Fruit fly (Drosophila melanogaster) whole organism, embryonic: ENCODE measurements around the gene CG33203.

Experiments used
- Antp ChIP-seq: fragments of 200-800 bp; sonication (Bioruptor generic); optimal IDR thresholded peaks from 3 replicates; lab custom pipeline; 2016; ENCODE audit warnings: missing biosample characterization, missing genetic modification characterization
- Atf-2 ChIP-seq: fragments of 200-800 bp; sonication (Bioruptor generic); optimal IDR thresholded peaks from 2 replicates; lab custom pipeline; 2016; ENCODE audit warnings: missing biosample characterization, missing genetic modification characterization
- Bdp1 ChIP-seq: fragments of 200-800 bp; sonication (Bioruptor generic); optimal IDR thresholded peaks from 3 replicates; lab custom pipeline; 2016; ENCODE audit warnings: missing biosample characterization, missing genetic modification characterization
- CG10654 ChIP-seq: fragments of 200-800 bp; sonication (Bioruptor generic); optimal IDR thresholded peaks from 2 replicates; lab custom pipeline; 2016; ENCODE audit warnings: missing biosample characterization, missing genetic modification characterization
- CG10959 ChIP-seq: fragments of 200-800 bp; sonication (Bioruptor generic); IDR thresholded peaks from 2 replicates; pipeline ENCODE4 v1.3.6; 2022; ENCODE audit warnings: missing biosample characterization, missing genetic modification characterization
- CG11695 ChIP-seq: fragments of 200-800 bp; sonication (Bioruptor generic); IDR thresholded peaks from 3 replicates; pipeline ENCODE4 v1.3.6; 2022; ENCODE audit warnings: missing biosample characterization, missing genetic modification characterization
- CG11696 ChIP-seq: fragments of 200-800 bp; sonication (Bioruptor generic); IDR thresholded peaks from 2 replicates; pipeline ENCODE4 v1.3.6; 2022; ENCODE audit warnings: missing biosample characterization, missing genetic modification characterization
- CG12071 ChIP-seq: fragments of 200-800 bp; sonication (Bioruptor generic); optimal IDR thresholded peaks from 3 replicates; lab custom pipeline; 2018; ENCODE audit warnings: missing biosample characterization, mild to moderate bottlenecking, missing genetic modification characterization
- CG13287 ChIP-seq: fragments of 200-800 bp; sonication (Bioruptor generic); IDR thresholded peaks from 2 replicates; pipeline ENCODE4 v1.3.6; 2022; ENCODE audit warnings: missing biosample characterization, missing genetic modification characterization; ENCODE audit not compliant: partially characterized antibody
- CG14860 ChIP-seq: fragments of 200-800 bp; sonication (Bioruptor generic); IDR thresholded peaks from 3 replicates; pipeline ENCODE4 v1.3.6; 2022; ENCODE audit warnings: missing biosample characterization, missing genetic modification characterization; ENCODE audit not compliant: partially characterized antibody
- CG16813 ChIP-seq: fragments of 200-800 bp; sonication (Bioruptor generic); IDR thresholded peaks from 3 replicates; pipeline ENCODE4 v1.3.6; 2022; ENCODE audit warnings: missing biosample characterization, missing genetic modification characterization; ENCODE audit not compliant: partially characterized antibody
- CG17359 ChIP-seq: fragments of 200-800 bp; sonication (Bioruptor generic); optimal IDR thresholded peaks from 3 replicates; lab custom pipeline; 2018; ENCODE audit warnings: missing biosample characterization, mild to moderate bottlenecking, missing genetic modification characterization, moderate library complexity
- CG18262 ChIP-seq: fragments of 200-800 bp; optimal IDR thresholded peaks from 3 replicates; lab custom pipeline; 2019; ENCODE audit warnings: missing biosample characterization, mild to moderate bottlenecking, missing genetic modification characterization, moderate library complexity
- CG18476 ChIP-seq: fragments of 200-800 bp; sonication (Bioruptor generic); optimal IDR thresholded peaks from 2 replicates; lab custom pipeline; 2016; ENCODE audit warnings: missing biosample characterization, mild to moderate bottlenecking, missing genetic modification characterization
- CG2889 ChIP-seq: fragments of 200-800 bp; sonication (Bioruptor generic); IDR thresholded peaks from 3 replicates; pipeline ENCODE4 v1.3.6; 2022; ENCODE audit warnings: missing biosample characterization, missing genetic modification characterization
- CG3838 ChIP-seq: fragments of 200-800 bp; sonication (Bioruptor generic); optimal IDR thresholded peaks from 3 replicates; lab custom pipeline; 2016; ENCODE audit warnings: missing biosample characterization, missing genetic modification characterization
- CG4282 ChIP-seq: fragments of 200-800 bp; sonication (Bioruptor generic); optimal IDR thresholded peaks from 2 replicates; lab custom pipeline; 2016; ENCODE audit warnings: missing biosample characterization, missing genetic modification characterization
- CG4404 ChIP-seq: fragments of 200-800 bp; sonication (Bioruptor generic); IDR thresholded peaks from 2 replicates; pipeline ENCODE4 v1.3.6; 2022; ENCODE audit warnings: missing biosample characterization, missing genetic modification characterization
- CG6791 ChIP-seq: fragments of 200-800 bp; sonication (Bioruptor generic); IDR thresholded peaks from 3 replicates; pipeline ENCODE4 v1.3.6; 2022; ENCODE audit warnings: missing biosample characterization, missing genetic modification characterization; ENCODE audit not compliant: partially characterized antibody
- CG8478 ChIP-seq: fragments of >200 bp; optimal IDR thresholded peaks from 2 replicates; lab custom pipeline; 2018
- CG9817 ChIP-seq: fragments of 200-800 bp; sonication (Bioruptor generic); optimal IDR thresholded peaks from 2 replicates; lab custom pipeline; 2018; ENCODE audit warnings: missing biosample characterization, mild to moderate bottlenecking, missing genetic modification characterization, moderate library complexity
- Usf ChIP-seq: fragments of 200-800 bp; sonication (Bioruptor generic); optimal IDR thresholded peaks from 2 replicates; lab custom pipeline; 2017; ENCODE audit warnings: missing genotype, missing biosample characterization, missing genetic modification characterization
- al ChIP-seq: fragments of 200-800 bp; sonication (Bioruptor generic); IDR thresholded peaks from 2 replicates; pipeline ENCODE4 v1.3.6; 2022; ENCODE audit warnings: missing biosample characterization, missing genetic modification characterization
- bab2 ChIP-seq: fragments of 200-800 bp; sonication (Bioruptor generic); optimal IDR thresholded peaks from 2 replicates; lab custom pipeline; 2016; ENCODE audit warnings: missing biosample characterization, missing genetic modification characterization
- cas ChIP-seq: fragments of 200-800 bp; sonication (Bioruptor generic); IDR thresholded peaks from 2 replicates; pipeline ENCODE4 v1.3.6; 2022; ENCODE audit warnings: missing biosample characterization, missing genetic modification characterization
- chinmo ChIP-seq: fragments of 200-800 bp; sonication (Bioruptor generic); IDR thresholded peaks from 4 replicates; pipeline ENCODE4 v1.3.6; 2022; ENCODE audit warnings: missing biosample characterization, missing genetic modification characterization; ENCODE audit not compliant: partially characterized antibody
- crp ChIP-seq, 2 experiments: fragments of 200-800 bp; sonication (Bioruptor generic); optimal IDR thresholded peaks; 2 replicates in 1 of 2; 3 replicates in 1 of 2; lab custom pipeline; 2017; ENCODE audit warnings: missing biosample characterization in 2 of 2, missing genetic modification characterization in 2 of 2, mild to moderate bottlenecking in 1 of 2, moderate library complexity in 1 of 2
- ems ChIP-seq: fragments of 200-800 bp; sonication (Bioruptor generic); optimal IDR thresholded peaks from 3 replicates; lab custom pipeline; 2016; ENCODE audit warnings: missing biosample characterization, missing genetic modification characterization
- ewg ChIP-seq: fragments of 200-800 bp; sonication (Bioruptor generic); optimal IDR thresholded peaks from 3 replicates; lab custom pipeline; 2017; ENCODE audit warnings: mild to moderate bottlenecking, missing biosample characterization, missing genetic modification reagents, missing genetic modification characterization
- ftz-f1 ChIP-seq: fragments of 200-800 bp; sonication (Bioruptor generic); optimal IDR thresholded peaks from 2 replicates; lab custom pipeline; 2016; ENCODE audit warnings: missing biosample characterization, missing genetic modification characterization
- gem ChIP-seq: fragments of 200-800 bp; sonication (Bioruptor generic); optimal IDR thresholded peaks from 2 replicates; lab custom pipeline; 2019; ENCODE audit warnings: missing biosample characterization, mild to moderate bottlenecking, missing genetic modification characterization, moderate library complexity
- grau ChIP-seq: fragments of 200-800 bp; optimal IDR thresholded peaks from 3 replicates; lab custom pipeline; 2019; ENCODE audit warnings: missing biosample characterization, mild to moderate bottlenecking, missing genetic modification characterization, moderate library complexity
- hkb ChIP-seq, 2 experiments: fragments of 200-800 bp in 1 of 2; fragments of >200 bp in 1 of 2; sonication (Bioruptor generic) in 1 of 2; IDR thresholded peaks in 1 of 2; optimal IDR thresholded peaks in 1 of 2; 2 replicates each; pipeline versions ENCODE4 v1.3.6 to Lab custom; 2017 to 2022; ENCODE audit warnings: missing biosample characterization in 1 of 2, missing genetic modification characterization in 1 of 2
- kah ChIP-seq: fragments of 200-800 bp; sonication (Bioruptor generic); optimal IDR thresholded peaks from 2 replicates; lab custom pipeline; 2018; ENCODE audit warnings: missing biosample characterization, mild to moderate bottlenecking, missing genetic modification characterization
- kay ChIP-seq: fragments of 200-800 bp; sonication (Bioruptor generic); optimal IDR thresholded peaks from 2 replicates; lab custom pipeline; 2016; ENCODE audit warnings: missing biosample characterization, missing genetic modification characterization
- klu ChIP-seq: fragments of 200-800 bp; sonication (Bioruptor generic); IDR thresholded peaks from 2 replicates; pipeline ENCODE4 v1.3.6; 2022; ENCODE audit warnings: missing biosample characterization, missing genetic modification characterization
- oc ChIP-seq: fragments of 200-800 bp; sonication (Bioruptor generic); optimal IDR thresholded peaks from 2 replicates; lab custom pipeline; 2018; ENCODE audit warnings: missing biosample characterization, mild to moderate bottlenecking, missing genetic modification characterization, moderate library complexity
- peb ChIP-seq: fragments of 200-800 bp; sonication (Bioruptor generic); IDR thresholded peaks from 2 replicates; pipeline ENCODE4 v1.3.6; 2022; ENCODE audit warnings: missing biosample characterization, missing genetic modification characterization
- pfk ChIP-seq: fragments of 200-800 bp; sonication (Bioruptor generic); optimal IDR thresholded peaks from 2 replicates; lab custom pipeline; 2018; ENCODE audit warnings: missing biosample characterization, mild to moderate bottlenecking, missing genetic modification characterization, moderate library complexity
- pho ChIP-seq: fragments of 200-800 bp; sonication (Bioruptor generic); optimal IDR thresholded peaks from 2 replicates; lab custom pipeline; 2016; ENCODE audit warnings: missing biosample characterization, missing genetic modification characterization
- prd ChIP-seq, 3 experiments: fragments of >200 bp in 2 of 3; fragments of 200-800 bp in 1 of 3; sonication (Bioruptor generic) in 1 of 3; optimal IDR thresholded peaks in 2 of 3; IDR thresholded peaks in 1 of 3; 2 replicates in 2 of 3; 3 replicates in 1 of 3; pipeline versions ENCODE4 v1.3.6 to Lab custom; 2017 to 2022; ENCODE audit warnings: missing biosample characterization in 1 of 3, missing genetic modification characterization in 1 of 3
- psq ChIP-seq: fragments of 200-800 bp; sonication (Bioruptor generic); optimal IDR thresholded peaks from 2 replicates; lab custom pipeline; 2017; ENCODE audit warnings: missing biosample characterization, missing genetic modification characterization
- pum ChIP-seq: fragments of 200-800 bp; sonication (Bioruptor generic); optimal IDR thresholded peaks from 2 replicates; lab custom pipeline; 2016; ENCODE audit warnings: missing biosample characterization, missing genetic modification characterization
- sim ChIP-seq: fragments of 200-800 bp; sonication (Bioruptor generic); IDR thresholded peaks from 2 replicates; pipeline ENCODE4 v1.3.6; 2022; ENCODE audit warnings: missing biosample characterization, missing genetic modification characterization
- sisA ChIP-seq: fragments of 200-800 bp; sonication (Bioruptor generic); IDR thresholded peaks from 2 replicates; pipeline ENCODE4 v1.3.6; 2022; ENCODE audit warnings: missing biosample characterization, missing genetic modification characterization
- trh ChIP-seq: fragments of 200-800 bp; sonication (Bioruptor generic); optimal IDR thresholded peaks from 2 replicates; lab custom pipeline; 2016; ENCODE audit warnings: missing biosample characterization, missing genetic modification characterization
- tx ChIP-seq: fragments of 200-800 bp; sonication (Bioruptor generic); optimal IDR thresholded peaks from 2 replicates; lab custom pipeline; 2016; ENCODE audit warnings: missing biosample characterization, missing genetic modification characterization
- wdn ChIP-seq: fragments of 200-800 bp; sonication (Bioruptor generic); IDR thresholded peaks from 2 replicates; pipeline ENCODE4 v1.3.6; 2022; ENCODE audit warnings: missing biosample characterization, missing genetic modification characterization

Gene CG33203

dm6 chr3R:28911758-28912157 is 24.2 kb upstream of the CG33203 start (continued):
- peak; percentile 58; the same call in 1 of the 3 replicates for TF ChIP-seq CG14860 (GFP tag; lab: Robert Waterston, UW)
- peak; percentile 49 for TF ChIP-seq Bdp1 (GFP tag; lab: Kevin White, UChicago)
- peak; percentile 84 for TF ChIP-seq Antp (GFP tag; lab: Kevin White, UChicago)
- TF ChIP-seq CG17359 (tag; lab: Kevin White, UChicago) = peak; percentile 81
- TF ChIP-seq CG4282 (GFP tag; lab: Kevin White, UChicago) = peak; percentile 10
- TF ChIP-seq CG12071 = peak; percentile 66
- 0 out of 3 replicates have a peak, but pooled peaks have one; percentile 57 for TF ChIP-seq CG2889
- peak; percentile 74 for TF ChIP-seq sim (GFP tag; lab: Robert Waterston, UW)
- no peak for TF ChIP-seq pfk (GFP tag; lab: Kevin White, UChicago)
- TF ChIP-seq cas (GFP tag; lab: Robert Waterston, UW) = 0 out of 2 replicates have a peak, but pooled peaks have one; percentile 19
- TF ChIP-seq psq = no peak
- peak; percentile 58 for TF ChIP-seq CG4404 (GFP tag; lab: Robert Waterston, UW)
- peak; percentile 79 for TF ChIP-seq peb (GFP tag; lab: Robert Waterston, UW)
- TF ChIP-seq crp (GFP tag; optimal IDR thresholded peaks at IDR 0.05; lab: Kevin White, UChicago) = peak in 1 of 2 experiments; percentile 30
- TF ChIP-seq tx (GFP tag; lab: Kevin White, UChicago) = peak; percentile 54
- no peak for TF ChIP-seq CG8478 (lab: Kevin White, UChicago)
- no peak for TF ChIP-seq prd (optimal IDR thresholded peaks at IDR 0.05; lab: Kevin White, UChicago)
- peak; percentile 83 for TF ChIP-seq prd (GFP tag; IDR thresholded peaks at IDR 0.05; lab: Robert Waterston, UW)
- no peak for TF ChIP-seq CG3838
- TF ChIP-seq chinmo = no peak
- TF ChIP-seq pho (GFP tag; lab: Kevin White, UChicago) = peak; percentile 26
- TF ChIP-seq CG10654 (GFP tag; lab: Kevin White, UChicago) = peak; percentile 48
- 0 out of 2 replicates have a peak, but pooled peaks have one; percentile 22 for TF ChIP-seq wdn (GFP tag; lab: Robert Waterston, UW)
- TF ChIP-seq kay (GFP tag; lab: Kevin White, UChicago) = peak; percentile 73
- peak; percentile 55; the same call in 1 of the 3 replicates for TF ChIP-seq CG11695 (GFP tag; lab: Robert Waterston, UW)
- TF ChIP-seq pum = peak; percentile 72
- TF ChIP-seq trh (GFP tag; lab: Kevin White, UChicago) = peak; percentile 15
- no peak for TF ChIP-seq CG16813 (GFP tag; lab: Robert Waterston, UW)
- TF ChIP-seq oc = peak; percentile 76

- TF ChIP-seq klu (GFP tag; lab: Robert Waterston, UW) = peak; percentile 68; the same call in 1 of the 2 replicates
- peak; percentile 58 for TF ChIP-seq ems (GFP tag; lab: Kevin White, UChicago)
- TF ChIP-seq gem (tag; lab: Kevin White, UChicago) = peak; percentile 83
- TF ChIP-seq Atf-2 (GFP tag; lab: Kevin White, UChicago) = peak; percentile 75
- peak; percentile 51 for TF ChIP-seq oc
- TF ChIP-seq CG18476 = no peak
- peak; percentile 47 for TF ChIP-seq Usf (GFP tag; lab: Kevin White, UChicago)
- TF ChIP-seq hkb (optimal IDR thresholded peaks at IDR 0.05; lab: Kevin White, UChicago) = no peak
- TF ChIP-seq hkb (GFP tag; IDR thresholded peaks at IDR 0.05; lab: Robert Waterston, UW) = peak; percentile 78
- TF ChIP-seq prd (optimal IDR thresholded peaks at IDR 0.05; lab: Kevin White, UChicago) = no peak
- TF ChIP-seq prd (GFP tag; IDR thresholded peaks at IDR 0.05; lab: Robert Waterston, UW) = peak; percentile 90
- peak; percentile 82 for TF ChIP-seq CG9817 (tag; lab: Kevin White, UChicago)
- TF ChIP-seq sisA (GFP tag; lab: Robert Waterston, UW) = peak; percentile 78
- TF ChIP-seq CG6791 (GFP tag; lab: Robert Waterston, UW) = no peak
- peak; percentile 61 for TF ChIP-seq pho (GFP tag; lab: Kevin White, UChicago)
- TF ChIP-seq grau (tag; lab: Kevin White, UChicago) = peak; percentile 96
- TF ChIP-seq ftz-f1 (GFP tag; lab: Kevin White, UChicago) = no peak
- TF ChIP-seq al (GFP tag; lab: Robert Waterston, UW) = peak; percentile 92
- peak; percentile 31 for TF ChIP-seq CG10654 (GFP tag; lab: Kevin White, UChicago)
- TF ChIP-seq CG11696 (GFP tag; lab: Robert Waterston, UW) = 0 out of 2 replicates have a peak, but pooled peaks have one; percentile 30
- peak; percentile 79 for TF ChIP-seq bab2
- TF ChIP-seq kah (GFP tag; lab: Kevin White, UChicago) = no peak
- TF ChIP-seq CG18262 (tag; lab: Kevin White, UChicago) = peak; percentile 61
- TF ChIP-seq CG10959 (GFP tag; lab: Robert Waterston, UW) = no peak
- peak; percentile 41 for TF ChIP-seq ewg (GFP tag; lab: Kevin White, UChicago)
- TF ChIP-seq CG13287 (GFP tag; lab: Robert Waterston, UW) = no peak
Observed at dm6 chr3R:28904816-28905435, 17.4 kb upstream of the CG33203 start.
